Worm (Caenorhabditis elegans) whole organism, L4/young adult: ENCODE measurements around the gene mksr-2.

ENCODE experiments used
- W03F9.2 ChIP-seq: fragments of 150-350 bp; optimal IDR thresholded peaks from 2 replicates; lab custom pipeline; 2014; ENCODE audit warnings: missing biosample characterization, missing genetic modification characterization
- dao-5 ChIP-seq: sonication (generic microtip); optimal IDR thresholded peaks from 2 replicates; lab custom pipeline; 2016; ENCODE audit warnings: missing genotype, missing genetic modification characterization, moderate library complexity, missing compliant biosample characterization
- him-1 ChIP-seq: sonication (generic microtip); optimal IDR thresholded peaks from 2 replicates; lab custom pipeline; 2016; ENCODE audit warnings: missing genotype, missing genetic modification reagents, missing genetic modification characterization, missing compliant biosample characterization

ce11 chrIV:2320009-2320408 lies 13.7 kb upstream of the mksr-2 start:
- no peak for TF ChIP-seq dao-5 (tag; lab: Kevin White, UChicago)
- TF ChIP-seq W03F9.2 (tag; lab: Kevin White, UChicago) = no peak
- no peak for TF ChIP-seq him-1
